Worm (Caenorhabditis elegans) whole organism, L2 larva: ENCODE results near the gene hst-3.2.

Experiments
- egl-27 ChIP-seq: sonication (generic microtip); optimal IDR thresholded peaks from 3 replicates; lab custom pipeline; 2017; ENCODE audit warnings: missing biosample characterization, missing genetic modification reagents, missing genetic modification characterization
- sma-9 ChIP-seq, 2 experiments: fragments of 150-350 bp in 1 of 2; sonication (generic microtip) in 1 of 2; optimal IDR thresholded peaks; 2 replicates each; lab custom pipeline; 2014 to 2016; ENCODE audit warnings: missing genetic modification characterization in 2 of 2, mild to moderate bottlenecking in 1 of 2, missing biosample characterization in 1 of 2, missing compliant biosample characterization in 1 of 2, missing genetic modification reagents in 1 of 2, moderate library complexity in 1 of 2

- no peak for TF ChIP-seq egl-27 (tag; lab: Kevin White, UChicago)
- no peak for TF ChIP-seq sma-9 (GFP tag; optimal IDR thresholded peaks at IDR 0.05; lab: Kevin White, UChicago)
- no peak for TF ChIP-seq sma-9 (tag; optimal IDR thresholded peaks at IDR 0.05; lab: Kevin White, UChicago)
These were observed 16.8 kb upstream of the hst-3.2 start, which contains the start of gene pfk-1.1 for ce11 chrX:2940572-2940971.
